Fruit fly (Drosophila melanogaster) whole organism, prepupa: ENCODE data around the gene tko.

Experiments used
- Blimp-1 ChIP-seq: fragments of 200-800 bp; sonication (Bioruptor generic); optimal IDR thresholded peaks from 3 replicates; lab custom pipeline; 2017; ENCODE audit warnings: missing biosample characterization, missing genetic modification characterization, mild to moderate bottlenecking, moderate library complexity, missing genetic modification reagents
- CG8319 ChIP-seq: fragments of 200-800 bp; sonication (Bioruptor generic); optimal IDR thresholded peaks from 3 replicates; lab custom pipeline; 2016; ENCODE audit warnings: missing biosample characterization, missing genetic modification characterization
- Lpt ChIP-seq: fragments of 200-800 bp; sonication (Bioruptor generic); optimal IDR thresholded peaks from 3 replicates; lab custom pipeline; 2016; ENCODE audit warnings: missing biosample characterization, missing genetic modification characterization
- pdm3 ChIP-seq: fragments of 200-800 bp; sonication (Bioruptor generic); optimal IDR thresholded peaks from 3 replicates; lab custom pipeline; 2016; ENCODE audit warnings: missing biosample characterization, missing genetic modification characterization
- spab ChIP-seq: fragments of 200-800 bp; sonication (Bioruptor generic); optimal IDR thresholded peaks from 2 replicates; lab custom pipeline; 2017; ENCODE audit warnings: missing biosample characterization, mild to moderate bottlenecking, missing genetic modification characterization, missing genetic modification reagents

- peak; percentile 17 for TF ChIP-seq CG8319 (GFP tag; lab: Kevin White, UChicago)
- TF ChIP-seq spab (GFP tag; lab: Kevin White, UChicago), result peak; percentile 48
- peak; percentile 37 for TF ChIP-seq Lpt
- peak; percentile 57 for TF ChIP-seq Blimp-1
- no peak for TF ChIP-seq pdm3 (GFP tag; lab: Kevin White, UChicago)
Measured at dm6 chrX:2452734-2453133, 9.0 kb upstream of the tko start.
